Fruit fly (Drosophila melanogaster): Measurements from ENCODE around the gene wake.

wake gene

dm6 chr3R:22726771-22727455, 87.3 kb downstream of the wake start, which contains the start of gene CG45049 (continued):
- TF ChIP-seq CG7963 (GFP tag; IDR thresholded peaks at IDR 0.05; ENCODE audit: partially characterized antibody) (peak; percentile 93), bbx (GFP tag; IDR thresholded peaks at IDR 0.05; ENCODE audit: partially characterized antibody) (peak; percentile 94), HmgZ (tag; optimal IDR thresholded peaks at IDR 0.05) (no peak), CG16813 (GFP tag; IDR thresholded peaks at IDR 0.05; ENCODE audit: partially characterized antibody) (peak; percentile 90), CG1603 (tag; optimal IDR thresholded peaks at IDR 0.05) (peak; percentile 26), CG14860 (GFP tag; IDR thresholded peaks at IDR 0.05; ENCODE audit: partially characterized antibody) (peak; percentile 74), NC2β (GFP tag; optimal IDR thresholded peaks at IDR 0.05) (no peak), ind (GFP tag; optimal IDR thresholded peaks at IDR 0.05) (no peak), CG4282 (GFP tag; optimal IDR thresholded peaks at IDR 0.05) (no peak), grn (GFP tag; optimal IDR thresholded peaks at IDR 0.05) (no peak), CG2712 (tag; optimal IDR thresholded peaks at IDR 0.05) (peak; percentile 8), HmgD (GFP tag; optimal IDR thresholded peaks at IDR 0.05) (no peak), CG7928 (GFP tag; optimal IDR thresholded peaks at IDR 0.05) (no peak), tx (GFP tag; optimal IDR thresholded peaks at IDR 0.05) (no peak), org-1 (GFP tag; optimal IDR thresholded peaks at IDR 0.05) (no peak), ftz-f1 (GFP tag; optimal IDR thresholded peaks at IDR 0.05) (peak; percentile 22), ATbp (GFP tag; optimal IDR thresholded peaks at IDR 0.05) (no peak), CG10321 (GFP tag; IDR thresholded peaks at IDR 0.05) (no peak), emc (GFP tag; optimal IDR thresholded peaks at IDR 0.05) (no peak), CG4854 (GFP tag; optimal IDR thresholded peaks at IDR 0.05) (no peak), Med (GFP tag) (peak; percentile 57), CG13296 (GFP tag; optimal IDR thresholded peaks at IDR 0.05) (no peak), prd (optimal IDR thresholded peaks at IDR 0.05) (no peak), prd (GFP tag; IDR thresholded peaks at IDR 0.05) (no peak), Asciz (GFP tag; optimal IDR thresholded peaks at IDR 0.05) (no peak), lov (optimal IDR thresholded peaks at IDR 0.05) (no peak), lov (GFP tag; IDR thresholded peaks at IDR 0.05) (no peak), CG2120 (GFP tag; optimal IDR thresholded peaks at IDR 0.05) (no peak), Hr39 (optimal IDR thresholded peaks at IDR 0.05) (no peak), esg (GFP tag; conservative IDR thresholded peaks at IDR 0.05) (no peak), salm (tag; optimal IDR thresholded peaks at IDR 0.05) (no peak), CG12744 (GFP tag; optimal IDR thresholded peaks at IDR 0.05) (no peak), gcm (GFP tag; optimal IDR thresholded peaks at IDR 0.05) (no peak), aop (GFP tag; IDR thresholded peaks at IDR 0.05) (no peak), CG13775 (GFP tag; optimal IDR thresholded peaks at IDR 0.05) (no peak), CG34376 (GFP tag; optimal IDR thresholded peaks at IDR 0.05) (peak; percentile 42), slp2 (GFP tag; optimal IDR thresholded peaks at IDR 0.05) (no peak), CG17612 (GFP tag; IDR thresholded peaks at IDR 0.05) (no peak), vnd (GFP tag; IDR thresholded peaks at IDR 0.05; ENCODE audit: partially characterized antibody) (peak; percentile 89), dpn (GFP tag; optimal IDR thresholded peaks at IDR 0.05) (peak in 1 of 2 experiments; percentile 31), knrl (GFP tag; IDR thresholded peaks at IDR 0.05; ENCODE audit: partially characterized antibody) (peak; percentile 91), Hmr (GFP tag; optimal IDR thresholded peaks at IDR 0.05) (no peak), bcd (GFP tag; optimal IDR thresholded peaks at IDR 0.05) (no peak), CG13123 (GFP tag; optimal IDR thresholded peaks at IDR 0.05) (no peak), shn (GFP tag; optimal IDR thresholded peaks at IDR 0.05) (no peak), CG14014 (GFP tag; IDR thresholded peaks at IDR 0.05) (no peak), nmo (GFP tag; optimal IDR thresholded peaks at IDR 0.05) (peak; percentile 25), tin (GFP tag; optimal IDR thresholded peaks at IDR 0.05) (no peak), CG12391 (tag; optimal IDR thresholded peaks at IDR 0.05) (no peak), hb (GFP tag; IDR thresholded peaks at IDR 0.05; ENCODE audit: partially characterized antibody) (peak; percentile 93), hbn (GFP tag; IDR thresholded peaks at IDR 0.05; ENCODE audit: partially characterized antibody) (peak; percentile 75)
